Comparison of ENCODE assay signal across 3 fruit fly cellular contexts in genomic region chr3L:8929527-8929926, dm6.
TF ChIP-seq lines count a peak whose summit lies in the region.

No protein-coding gene starts in this region.

- TF ChIP-seq CTCF in whole organism, embryonic (GFP tag; optimal IDR thresholded peaks at IDR 0.05; lab: Kevin White, UChicago) = no peak

TF ChIP-seq in whole organism, embryonic, 481 proteins besides CTCF, POLR2A, EP300 and RAD21:
- TF ChIP-seq CG31441 (GFP tag; IDR thresholded peaks at IDR 0.05; lab: Robert Waterston, UW) = peak; percentile 17; the same call in 1 of the 2 replicates
- TF ChIP-seq Hr51 (GFP tag; optimal IDR thresholded peaks at IDR 0.05; lab: Kevin White, UChicago) = peak in 1 of 2 experiments; percentile 44
- no peak for TF ChIP-seq mirr (GFP tag; optimal IDR thresholded peaks at IDR 0.05; lab: Kevin White, UChicago)
- 0 out of 2 replicates have a peak, but pooled peaks have one; percentile 24 for TF ChIP-seq CG11696 (GFP tag; IDR thresholded peaks at IDR 0.05; lab: Robert Waterston, UW)
- TF ChIP-seq btn (GFP tag; optimal IDR thresholded peaks at IDR 0.05; lab: Kevin White, UChicago) = no peak
- TF ChIP-seq CG15269 (tag; optimal IDR thresholded peaks at IDR 0.05; lab: Kevin White, UChicago) = peak; percentile 20
- TF ChIP-seq CG6791 (GFP tag; IDR thresholded peaks at IDR 0.05; lab: Robert Waterston, UW; ENCODE audit: partially characterized antibody) = no peak
- 0 out of 3 replicates have a peak, but pooled peaks have one; percentile 17 for TF ChIP-seq CG17361 (GFP tag; IDR thresholded peaks at IDR 0.05; lab: Robert Waterston, UW)
- peak; percentile 19 for TF ChIP-seq gem (tag; optimal IDR thresholded peaks at IDR 0.05; lab: Kevin White, UChicago)
- 0 out of 2 replicates have a peak, but pooled peaks have one; percentile 20 for TF ChIP-seq Ada2b (GFP tag; IDR thresholded peaks at IDR 0.05; lab: Robert Waterston, UW)
- no peak for TF ChIP-seq vnd (GFP tag; IDR thresholded peaks at IDR 0.05; lab: Robert Waterston, UW; ENCODE audit: partially characterized antibody)
- peak; percentile 23 for TF ChIP-seq Oli (tag; optimal IDR thresholded peaks at IDR 0.05; lab: Kevin White, UChicago)
- peak; percentile 40; the same call in 1 of the 2 replicates for TF ChIP-seq CG14441 (GFP tag; IDR thresholded peaks at IDR 0.05; lab: Robert Waterston, UW)
- TF ChIP-seq CG11695 (GFP tag; IDR thresholded peaks at IDR 0.05; lab: Robert Waterston, UW) = 0 out of 3 replicates have a peak, but pooled peaks have one; percentile 35
- TF ChIP-seq CG14050 (GFP tag; IDR thresholded peaks at IDR 0.05; lab: Robert Waterston, UW) = peak; percentile 11; the same call in 1 of the 3 replicates
- TF ChIP-seq Ets65A (GFP tag; lab: Kevin White, UChicago) = peak; percentile 51
- no peak for TF ChIP-seq pan (optimal IDR thresholded peaks at IDR 0.05; lab: Kevin White, UChicago)
- peak in 1 of 2 experiments; percentile 46 for TF ChIP-seq pan (GFP tag; optimal IDR thresholded peaks at IDR 0.05 in 1 of 2, IDR thresholded peaks at IDR 0.05 in 1 of 2)
- peak; percentile 32 for TF ChIP-seq CG18599 (GFP tag; optimal IDR thresholded peaks at IDR 0.05; lab: Kevin White, UChicago)
- no peak for TF ChIP-seq sqz (GFP tag; optimal IDR thresholded peaks at IDR 0.05; lab: Kevin White, UChicago)
- TF ChIP-seq dysf (GFP tag; IDR thresholded peaks at IDR 0.05; lab: Robert Waterston, UW) = peak; percentile 56; the same call in 1 of the 3 replicates
- peak; percentile 28; the same call in 1 of the 2 replicates for TF ChIP-seq Drgx (GFP tag; IDR thresholded peaks at IDR 0.05; lab: Robert Waterston, UW)
- no peak for TF ChIP-seq her (GFP tag; optimal IDR thresholded peaks at IDR 0.05; lab: Kevin White, UChicago)
- no peak for TF ChIP-seq CG10462 (GFP tag; optimal IDR thresholded peaks at IDR 0.05; lab: Kevin White, UChicago)
- no peak for TF ChIP-seq dimm (GFP tag; IDR thresholded peaks at IDR 0.05; lab: Robert Waterston, UW)
- peak; percentile 63 for TF ChIP-seq Med (GFP tag; lab: Kevin White, UChicago)
- peak; percentile 14 for TF ChIP-seq CG18262 (tag; optimal IDR thresholded peaks at IDR 0.05; lab: Kevin White, UChicago)

TF ChIP-seq in whole organism, prepupa, 60 proteins besides CTCF, POLR2A, EP300 and RAD21:
- TF ChIP-seq CG15336 (GFP tag; IDR thresholded peaks at IDR 0.05; lab: Robert Waterston, UW) = 0 out of 2 replicates have a peak, but pooled peaks have one; percentile 33
- no peak for TF ChIP-seq CG8319 (GFP tag; optimal IDR thresholded peaks at IDR 0.05; lab: Kevin White, UChicago)
- TF ChIP-seq Hr4 (GFP tag; optimal IDR thresholded peaks at IDR 0.05; lab: Kevin White, UChicago) = peak; percentile 33
- no peak for TF ChIP-seq CG6276 (GFP tag; optimal IDR thresholded peaks at IDR 0.05; lab: Kevin White, UChicago)
- peak; percentile 51 for TF ChIP-seq Eip78C (GFP tag; lab: Kevin White, UChicago)

TF ChIP-seq in whole organism, pupa, 21 proteins besides CTCF, POLR2A, EP300 and RAD21:
- TF ChIP-seq CG4496 (GFP tag; IDR thresholded peaks at IDR 0.05; lab: Robert Waterston, UW) = 0 out of 3 replicates have a peak, but pooled peaks have one; percentile 43
- no peak for TF ChIP-seq CG10348 (GFP tag; IDR thresholded peaks at IDR 0.05; lab: Robert Waterston, UW)
- peak; percentile 14 for TF ChIP-seq CG9948 (tag; optimal IDR thresholded peaks at IDR 0.05; lab: Kevin White, UChicago)
